Fruit fly (Drosophila melanogaster): ENCODE measurements around the gene mfr.

- TF ChIP-seq CG14655 (GFP tag; optimal IDR thresholded peaks at IDR 0.05) = no peak
- TF ChIP-seq Pif1B (GFP tag; optimal IDR thresholded peaks at IDR 0.05) = no peak
These were observed 39.4 kb downstream of the mfr start for dm6 chr3L:8873053-8873452.

Data from whole organism, pupa.